Worm (Caenorhabditis elegans): ENCODE results near the gene srlf-19.

DNA sequence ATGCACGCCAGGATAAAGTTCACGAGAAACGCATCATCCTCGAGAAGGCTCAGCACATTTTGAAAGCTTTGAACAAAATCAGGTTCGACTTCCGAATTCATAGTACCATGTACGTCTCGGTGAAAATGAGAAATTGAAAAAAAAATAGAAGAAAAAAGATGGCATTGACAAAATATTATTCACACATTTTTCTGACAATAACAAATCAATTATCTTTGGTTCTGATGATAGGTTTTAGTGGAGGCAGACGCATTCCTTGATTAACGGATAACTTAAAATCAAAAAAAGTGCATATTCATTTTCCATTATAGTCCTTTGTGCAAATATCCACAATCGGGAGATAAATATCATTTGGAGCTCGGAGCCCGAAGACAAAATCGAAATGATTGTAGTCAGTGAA, 16.2 kb downstream of the srlf-19 start, which contains the start of gene srw-107:
- no peak for TF ChIP-seq unc-130 (GFP tag; optimal IDR thresholded peaks at IDR 0.05)
- no peak for TF ChIP-seq nfya-1 (tag; optimal IDR thresholded peaks at IDR 0.05; ENCODE audit: borderline replicate concordance, insufficient read depth)
- no peak for TF ChIP-seq zim-3 (tag; optimal IDR thresholded peaks at IDR 0.05)
- TF ChIP-seq F22D6.2 (tag; optimal IDR thresholded peaks at IDR 0.05): no peak
- TF ChIP-seq aptf-2 (GFP tag; conservative IDR thresholded peaks at IDR 0.05): no peak
- no peak for TF ChIP-seq lir-1 (GFP tag; conservative IDR thresholded peaks at IDR 0.05)
- no peak for TF ChIP-seq mes-4 (tag; optimal IDR thresholded peaks at IDR 0.05)
- TF ChIP-seq hlh-26 (GFP tag; conservative IDR thresholded peaks at IDR 0.05): no peak
- no peak for TF ChIP-seq lsy-27 (tag; optimal IDR thresholded peaks at IDR 0.05; ENCODE audit: borderline replicate concordance, insufficient read depth)
- TF ChIP-seq gei-17 (GFP tag; optimal IDR thresholded peaks at IDR 0.05): no peak
- no peak for TF ChIP-seq B0336.3 (GFP tag; IDR thresholded peaks at IDR 0.05)
